1 fruit fly cellular context compared by ENCODE assay signal in genomic region chrX:19608042-19608609, dm6.
TF ChIP-seq lines count a peak whose summit lies in the region.

No protein-coding gene starts in this region.

TF ChIP-seq in whole organism, embryonic, 481 proteins besides CTCF, POLR2A, EP300 and RAD21 (continued from another document):
- TF ChIP-seq onecut (GFP tag; IDR thresholded peaks at IDR 0.05; lab: Robert Waterston, UW) (peak; percentile 20; the same call in 1 of the 2 replicates), Xrp1 (GFP tag; IDR thresholded peaks at IDR 0.05; lab: Robert Waterston, UW) (peak; percentile 17; the same call in 1 of the 2 replicates), Scr (GFP tag; IDR thresholded peaks at IDR 0.05; lab: Robert Waterston, UW; ENCODE audit: partially characterized antibody) (peak; percentile 49; the same call in 1 of the 2 replicates), zf30C (GFP tag; optimal IDR thresholded peaks at IDR 0.05; lab: Kevin White, UChicago) (peak; percentile 31), CG4424 (GFP tag; optimal IDR thresholded peaks at IDR 0.05; lab: Kevin White, UChicago) (no peak), Opbp (GFP tag; IDR thresholded peaks at IDR 0.05; lab: Robert Waterston, UW; ENCODE audit: partially characterized antibody) (peak; percentile 55; the same call in 2 of the 3 replicates), Dref (GFP tag; IDR thresholded peaks at IDR 0.05; lab: Robert Waterston, UW) (peak; percentile 58), kni (GFP tag; optimal IDR thresholded peaks at IDR 0.05; lab: Kevin White, UChicago) (peak; percentile 82), CG34224 (GFP tag; IDR thresholded peaks at IDR 0.05; lab: Robert Waterston, UW; ENCODE audit: partially characterized antibody) (peak; percentile 35; the same call in 2 of the 3 replicates), CG16863 (GFP tag; optimal IDR thresholded peaks at IDR 0.05; lab: Kevin White, UChicago) (no peak), cwo (GFP tag; optimal IDR thresholded peaks at IDR 0.05; lab: Kevin White, UChicago) (peak; percentile 93), so (GFP tag; IDR thresholded peaks at IDR 0.05; lab: Robert Waterston, UW) (peak; percentile 80; the same call in 2 of the 3 replicates), Adf1 (GFP tag; IDR thresholded peaks at IDR 0.05; lab: Robert Waterston, UW) (peak; percentile 13; the same call in 1 of the 2 replicates), CG15269 (tag; optimal IDR thresholded peaks at IDR 0.05; lab: Kevin White, UChicago) (no peak), Pdp1 (GFP tag; optimal IDR thresholded peaks at IDR 0.05; lab: Kevin White, UChicago) (peak in 1 of 2 experiments; percentile 43), Bgb (GFP tag; IDR thresholded peaks at IDR 0.05; lab: Robert Waterston, UW; ENCODE audit: partially characterized antibody) (peak; percentile 48; the same call in 1 of the 2 replicates), CG8924 (tag; optimal IDR thresholded peaks at IDR 0.05; lab: Kevin White, UChicago) (peak; percentile 21), CG6813 (GFP tag; optimal IDR thresholded peaks at IDR 0.05; lab: Kevin White, UChicago) (peak; percentile 50), HLHmδ (GFP tag; optimal IDR thresholded peaks at IDR 0.05; lab: Kevin White, UChicago) (no peak), HLH4C (GFP tag; IDR thresholded peaks at IDR 0.05; lab: Robert Waterston, UW; ENCODE audit: partially characterized antibody) (peak; percentile 53), inv (GFP tag; IDR thresholded peaks at IDR 0.05; lab: Robert Waterston, UW; ENCODE audit: partially characterized antibody) (0 out of 2 replicates have a peak, but pooled peaks have one; percentile 17), sr (GFP tag; IDR thresholded peaks at IDR 0.05; lab: Robert Waterston, UW) (0 out of 3 replicates have a peak, but pooled peaks have one; percentile 36), CG7963 (GFP tag; IDR thresholded peaks at IDR 0.05; lab: Robert Waterston, UW; ENCODE audit: partially characterized antibody) (0 out of 3 replicates have a peak, but pooled peaks have one; percentile 26), Trl (optimal IDR thresholded peaks at IDR 0.05; lab: Kevin White, UChicago) (peak; percentile 21 to 65), Trl (GFP tag; optimal IDR thresholded peaks at IDR 0.05; lab: Kevin White, UChicago) (no peak), CG15514 (GFP tag; optimal IDR thresholded peaks at IDR 0.05; lab: Kevin White, UChicago) (peak; percentile 23), amos (GFP tag; IDR thresholded peaks at IDR 0.05; lab: Robert Waterston, UW; ENCODE audit: partially characterized antibody) (peak; percentile 45; the same call in 1 of the 2 replicates), Hr78 (GFP tag; optimal IDR thresholded peaks at IDR 0.05; lab: Kevin White, UChicago) (peak in 1 of 2 experiments; percentile 42), nerfin-2 (GFP tag; IDR thresholded peaks at IDR 0.05; lab: Robert Waterston, UW; ENCODE audit: partially characterized antibody) (peak; percentile 59), exex (tag; optimal IDR thresholded peaks at IDR 0.05; lab: Kevin White, UChicago) (peak; percentile 62), Hey (tag; optimal IDR thresholded peaks at IDR 0.05; lab: Kevin White, UChicago) (no peak), CG13296 (GFP tag; optimal IDR thresholded peaks at IDR 0.05; lab: Kevin White, UChicago) (peak; percentile 35), p53 (GFP tag; optimal IDR thresholded peaks at IDR 0.05; lab: Kevin White, UChicago) (peak; percentile 30), her (GFP tag; optimal IDR thresholded peaks at IDR 0.05; lab: Kevin White, UChicago) (no peak), CG7987 (GFP tag; optimal IDR thresholded peaks at IDR 0.05; lab: Kevin White, UChicago) (no peak), slbo (GFP tag; IDR thresholded peaks at IDR 0.05; lab: Robert Waterston, UW) (no peak), nom (GFP tag; optimal IDR thresholded peaks at IDR 0.05; lab: Kevin White, UChicago) (peak; percentile 26), mirr (GFP tag; optimal IDR thresholded peaks at IDR 0.05; lab: Kevin White, UChicago) (peak; percentile 65), CG32772 (GFP tag; IDR thresholded peaks at IDR 0.05; lab: Robert Waterston, UW) (no peak), CG14860 (GFP tag; IDR thresholded peaks at IDR 0.05; lab: Robert Waterston, UW; ENCODE audit: partially characterized antibody) (peak; percentile 56; the same call in 1 of the 3 replicates), ci (GFP tag; IDR thresholded peaks at IDR 0.05; lab: Robert Waterston, UW) (0 out of 3 replicates have a peak, but pooled peaks have one; percentile 52), CG10543 (GFP tag; optimal IDR thresholded peaks at IDR 0.05; lab: Kevin White, UChicago) (peak; percentile 82), CG43689 (GFP tag; IDR thresholded peaks at IDR 0.05; lab: Robert Waterston, UW) (no peak), CG13894 (tag; optimal IDR thresholded peaks at IDR 0.05; lab: Kevin White, UChicago) (peak; percentile 29), CG12769 (tag; optimal IDR thresholded peaks at IDR 0.05; lab: Kevin White, UChicago) (peak; percentile 66), Atf3 (GFP tag; optimal IDR thresholded peaks at IDR 0.05; lab: Kevin White, UChicago) (peak; percentile 32), CG4328 (GFP tag; optimal IDR thresholded peaks at IDR 0.05; lab: Kevin White, UChicago) (no peak), CG6791 (GFP tag; IDR thresholded peaks at IDR 0.05; lab: Robert Waterston, UW; ENCODE audit: partially characterized antibody) (peak; percentile 72; the same call in 2 of the 3 replicates), D19B (GFP tag; optimal IDR thresholded peaks at IDR 0.05; lab: Kevin White, UChicago) (no peak), Awh (GFP tag; IDR thresholded peaks at IDR 0.05; lab: Robert Waterston, UW) (peak; percentile 72), CG8290 (GFP tag; optimal IDR thresholded peaks at IDR 0.05; lab: Kevin White, UChicago) (no peak), CG8290 (tag; optimal IDR thresholded peaks at IDR 0.05; lab: Kevin White, UChicago) (peak in 1 of 2 experiments; percentile 19), pfk (GFP tag; optimal IDR thresholded peaks at IDR 0.05; lab: Kevin White, UChicago) (peak; percentile 16), hkb (optimal IDR thresholded peaks at IDR 0.05; lab: Kevin White, UChicago) (no peak), hkb (GFP tag; IDR thresholded peaks at IDR 0.05; lab: Robert Waterston, UW) (no peak), CG18599 (GFP tag; optimal IDR thresholded peaks at IDR 0.05; lab: Kevin White, UChicago) (peak; percentile 32), hbn (GFP tag; IDR thresholded peaks at IDR 0.05; lab: Robert Waterston, UW; ENCODE audit: partially characterized antibody) (peak; percentile 13; the same call in 1 of the 2 replicates), Fer1 (GFP tag; optimal IDR thresholded peaks at IDR 0.05; lab: Kevin White, UChicago) (peak; percentile 11), Rfx (GFP tag; IDR thresholded peaks at IDR 0.05; lab: Robert Waterston, UW) (0 out of 2 replicates have a peak, but pooled peaks have one; percentile 3), oc (tag; optimal IDR thresholded peaks at IDR 0.05; lab: Kevin White, UChicago) (peak; percentile 24), crol (GFP tag; IDR thresholded peaks at IDR 0.05; lab: Robert Waterston, UW) (peak; percentile 61), chinmo (GFP tag; IDR thresholded peaks at IDR 0.05; lab: Robert Waterston, UW; ENCODE audit: partially characterized antibody) (peak; percentile 87; the same call in 1 of the 4 replicates), cg (GFP tag; optimal IDR thresholded peaks at IDR 0.05; lab: Kevin White, UChicago) (peak; percentile 85), pros (GFP tag; optimal IDR thresholded peaks at IDR 0.05; lab: Kevin White, UChicago) (peak; percentile 26), nau (GFP tag; optimal IDR thresholded peaks at IDR 0.05; lab: Kevin White, UChicago) (peak; percentile 31), CG15601 (tag; optimal IDR thresholded peaks at IDR 0.05; lab: Kevin White, UChicago) (peak; percentile 56), phol (tag; optimal IDR thresholded peaks at IDR 0.05; lab: Kevin White, UChicago) (peak; percentile 31), CG4707 (GFP tag; optimal IDR thresholded peaks at IDR 0.05; lab: Kevin White, UChicago) (no peak), E2f2 (GFP tag; IDR thresholded peaks at IDR 0.05; lab: Robert Waterston, UW) (peak; percentile 35; the same call in 1 of the 2 replicates), sug (tag; optimal IDR thresholded peaks at IDR 0.05; lab: Kevin White, UChicago) (peak; percentile 76), bbx (GFP tag; IDR thresholded peaks at IDR 0.05; lab: Robert Waterston, UW; ENCODE audit: partially characterized antibody) (0 out of 2 replicates have a peak, but pooled peaks have one; percentile 10), gro (GFP tag; optimal IDR thresholded peaks at IDR 0.05; lab: Kevin White, UChicago) (no peak), CG15073 (GFP tag; optimal IDR thresholded peaks at IDR 0.05; lab: Kevin White, UChicago) (no peak), CG13287 (GFP tag; IDR thresholded peaks at IDR 0.05; lab: Robert Waterston, UW; ENCODE audit: partially characterized antibody) (peak; percentile 60), HmgZ (tag; optimal IDR thresholded peaks at IDR 0.05; lab: Kevin White, UChicago) (peak; percentile 20), CG2678 (tag; optimal IDR thresholded peaks at IDR 0.05; lab: Kevin White, UChicago) (peak; percentile 20), CG16813 (GFP tag; IDR thresholded peaks at IDR 0.05; lab: Robert Waterston, UW; ENCODE audit: partially characterized antibody) (peak; percentile 55), ERR (GFP tag; optimal IDR thresholded peaks at IDR 0.05; lab: Kevin White, UChicago) (peak; percentile 27), ato (GFP tag; IDR thresholded peaks at IDR 0.05; lab: Robert Waterston, UW; ENCODE audit: partially characterized antibody) (peak; percentile 29; the same call in 1 of the 2 replicates), Med (GFP tag; lab: Kevin White, UChicago) (peak; percentile 54), zfh1 (GFP tag; IDR thresholded peaks at IDR 0.05; lab: Robert Waterston, UW) (peak; percentile 14; the same call in 1 of the 3 replicates), grn (GFP tag; optimal IDR thresholded peaks at IDR 0.05; lab: Kevin White, UChicago) (peak; percentile 43), CG34376 (GFP tag; optimal IDR thresholded peaks at IDR 0.05; lab: Kevin White, UChicago) (peak; percentile 86), bab2 (GFP tag; optimal IDR thresholded peaks at IDR 0.05; lab: Kevin White, UChicago) (no peak), dm (GFP tag; optimal IDR thresholded peaks at IDR 0.05; lab: Kevin White, UChicago) (peak; percentile 38)
